Worm (Caenorhabditis elegans) whole organism, young adult: ENCODE data around the gene tbc-20.

ENCODE experiments used
- B0019.2 ChIP-seq: fragments of 200-800 bp; sonication (Bioruptor generic); conservative IDR thresholded peaks from 2 replicates; pipeline ENCODE4 v1.3.6; 2022; ENCODE audit warnings: missing genetic modification reagents, missing genetic modification characterization, missing compliant biosample characterization
- D2030.7 ChIP-seq: fragments of 200-800 bp; sonication (Bioruptor generic); IDR thresholded peaks from 2 replicates; pipeline ENCODE4 v1.3.6; 2022; ENCODE audit warnings: missing genetic modification reagents, missing genetic modification characterization, missing compliant biosample characterization
- F39B2.1 ChIP-seq: fragments of 200-800 bp; sonication (Bioruptor generic); IDR thresholded peaks from 2 replicates; pipeline ENCODE4 v1.3.6; 2022; ENCODE audit warnings: missing genetic modification reagents, missing genetic modification characterization, missing compliant biosample characterization
- Y67H2A.10 ChIP-seq: fragments of 200-800 bp; sonication (Bioruptor generic); conservative IDR thresholded peaks from 2 replicates; pipeline ENCODE4 v1.3.6; 2022; ENCODE audit warnings: missing genetic modification reagents, missing genetic modification characterization, missing compliant biosample characterization
- ama-1 ChIP-seq, 3 experiments: fragments of 150-350 bp in 1 of 3; sonication (generic microtip) in 2 of 3; optimal IDR thresholded peaks; 2 replicates each; lab custom pipeline; 2014 to 2018; ENCODE audit warnings: missing biosample characterization in 2 of 3, missing genetic modification characterization in 2 of 3, missing genetic modification reagents in 2 of 3
- hsf-1 ChIP-seq: fragments of 200-800 bp; sonication (Bioruptor generic); IDR thresholded peaks from 2 replicates; pipeline ENCODE4 v1.3.6; 2022; ENCODE audit warnings: missing genetic modification reagents, missing genetic modification characterization, missing compliant biosample characterization
- lin-35 ChIP-seq, 3 experiments: fragments of 150-350 bp in 2 of 3; sonication (generic microtip) in 1 of 3; optimal IDR thresholded peaks; 2 replicates each; lab custom pipeline; 2014 to 2018; ENCODE audit warnings: missing biosample characterization in 3 of 3, missing genetic modification characterization in 3 of 3, missing genetic modification reagents in 3 of 3
- pha-4 ChIP-seq: fragments of 150-350 bp; sonication (generic microtip); optimal IDR thresholded peaks from 2 replicates; lab custom pipeline; 2014; ENCODE audit warnings: missing biosample characterization, missing genetic modification reagents, missing genetic modification characterization
- sea-2 ChIP-seq: fragments of 200-800 bp; sonication (Bioruptor generic); IDR thresholded peaks from 2 replicates; pipeline ENCODE4 v1.3.6; 2022; ENCODE audit warnings: missing genetic modification characterization, missing compliant biosample characterization
- snpc-4 ChIP-seq, 5 experiments: fragments of 150-350 bp in 1 of 5; sonication (generic microtip) in 4 of 5; optimal IDR thresholded peaks; 2 replicates each; lab custom pipeline; 2014 to 2018; ENCODE audit warnings: missing genetic modification characterization in 5 of 5, missing biosample characterization in 3 of 5, antibody characterized with exemption in 2 of 5, mild to moderate bottlenecking in 2 of 5, missing compliant biosample characterization in 2 of 5, missing genotype in 2 of 5, moderate library complexity in 2 of 5, missing genetic modification reagents in 1 of 5

DNA sequence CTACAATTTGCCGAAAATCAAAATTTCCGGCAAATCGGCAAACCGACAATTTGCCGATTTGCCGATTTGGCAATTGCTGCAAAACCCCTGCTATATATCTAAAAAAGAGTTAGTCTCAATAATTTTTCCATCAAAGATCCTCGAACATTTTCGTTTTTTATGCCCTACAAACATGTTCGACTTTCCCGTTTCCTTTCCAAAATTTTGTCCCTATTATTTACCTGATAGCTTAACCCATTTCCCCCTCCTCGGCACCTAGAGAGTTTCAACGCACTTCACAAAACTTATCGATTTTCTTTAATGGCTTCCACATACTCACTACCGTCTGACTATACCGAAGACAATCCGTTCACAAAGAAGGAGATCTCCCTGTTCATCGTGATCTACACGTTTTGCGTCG is 10.4 kb downstream of the tbc-20 start, which contains the start of gene W01D2.6:
- no peak for TF ChIP-seq ama-1 (optimal IDR thresholded peaks at IDR 0.05; lab: Kevin White, UChicago)
- no peak for TF ChIP-seq ama-1 (GFP tag; optimal IDR thresholded peaks at IDR 0.05; lab: Kevin White, UChicago)
- TF ChIP-seq pha-4 (tag; lab: Kevin White, UChicago) = no peak
- TF ChIP-seq lin-35 (GFP tag; optimal IDR thresholded peaks at IDR 0.05; lab: Kevin White, UChicago) = no peak
- TF ChIP-seq D2030.7 (GFP tag; lab: Robert Waterston, UW) = no peak
- TF ChIP-seq snpc-4 (GFP tag; optimal IDR thresholded peaks at IDR 0.05; lab: Kevin White, UChicago) = no peak
- no peak for TF ChIP-seq snpc-4 (tag; optimal IDR thresholded peaks at IDR 0.05; lab: Kevin White, UChicago)
- TF ChIP-seq hsf-1 = no peak
- TF ChIP-seq sea-2 (GFP tag; lab: Robert Waterston, UW) = no peak
- no peak for TF ChIP-seq F39B2.1 (GFP tag; lab: Robert Waterston, UW)
- TF ChIP-seq Y67H2A.10 = no peak
- no peak for TF ChIP-seq B0019.2 (GFP tag; lab: Robert Waterston, UW)
